Worm (Caenorhabditis elegans) whole organism, L1 larva: ENCODE measurements around the gene mog-5.

Source experiments
- C04F5.9 ChIP-seq: sonication (generic microtip); optimal IDR thresholded peaks from 2 replicates; lab custom pipeline; 2016; ENCODE audit warnings: missing genetic modification characterization, missing compliant biosample characterization
- C16A3.4 ChIP-seq: fragments of 150-350 bp; optimal IDR thresholded peaks from 2 replicates; lab custom pipeline; 2014; ENCODE audit warnings: missing biosample characterization, missing genetic modification characterization
- F16B12.6 ChIP-seq: fragments of 150-350 bp; optimal IDR thresholded peaks from 2 replicates; lab custom pipeline; 2014; ENCODE audit warnings: missing biosample characterization, missing genetic modification characterization
- alr-1 ChIP-seq: fragments of 200-800 bp; sonication (Bioruptor generic); optimal IDR thresholded peaks from 2 replicates; lab custom pipeline; 2018; ENCODE audit warnings: borderline replicate concordance, mild to moderate bottlenecking, missing genetic modification characterization, missing compliant biosample characterization
- ama-1 ChIP-seq: fragments of 150-350 bp; optimal IDR thresholded peaks from 2 replicates; lab custom pipeline; 2014
- blmp-1 ChIP-seq: fragments of 150-350 bp; optimal IDR thresholded peaks from 2 replicates; lab custom pipeline; 2014; ENCODE audit warnings: missing biosample characterization, missing genetic modification characterization
- ceh-88 ChIP-seq: fragments of 200-800 bp; sonication (Bioruptor generic); IDR thresholded peaks from 2 replicates; pipeline ENCODE4 v1.3.6; 2022; ENCODE audit warnings: missing genetic modification characterization, missing compliant biosample characterization
- dsc-1 ChIP-seq: sonication (generic microtip); optimal IDR thresholded peaks from 2 replicates; lab custom pipeline; 2016; ENCODE audit warnings: mild to moderate bottlenecking, missing genetic modification characterization, missing compliant biosample characterization
- efl-1 ChIP-seq, 4 experiments: fragments of 150-350 bp; optimal IDR thresholded peaks in 3 of 4; peaks in 1 of 4; 1 replicate in 1 of 4; 2 replicates in 3 of 4; lab custom pipeline; 2014; ENCODE audit warnings: missing biosample characterization in 2 of 4, missing genetic modification characterization in 2 of 4, missing genetic modification reagents in 2 of 4
- egl-13 ChIP-seq: sonication (generic microtip); optimal IDR thresholded peaks from 2 replicates; lab custom pipeline; 2016; ENCODE audit warnings: missing genotype, missing genetic modification reagents, missing genetic modification characterization, missing compliant biosample characterization
- egl-27 ChIP-seq, 2 experiments: fragments of 150-350 bp in 1 of 2; sonication (generic microtip); optimal IDR thresholded peaks; 3 replicates each; lab custom pipeline; 2017 to 2018; ENCODE audit warnings: missing biosample characterization in 2 of 2, missing genetic modification characterization in 2 of 2, missing genetic modification reagents in 2 of 2
- elt-2 ChIP-seq: sonication (generic microtip); optimal IDR thresholded peaks from 2 replicates; lab custom pipeline; 2016; ENCODE audit warnings: missing genetic modification characterization, mild to moderate bottlenecking, inconsistent platforms, missing compliant biosample characterization, missing genetic modification reagents
- elt-3 ChIP-seq, 6 experiments: fragments of 150-350 bp in 1 of 6; sonication (generic microtip); optimal IDR thresholded peaks; 2 replicates each; lab custom pipeline; 2017 to 2018; ENCODE audit warnings: missing biosample characterization in 6 of 6, missing genetic modification characterization in 6 of 6, inconsistent platforms in 1 of 6
- ets-5 ChIP-seq: fragments of 200-800 bp; sonication (Bioruptor generic); IDR thresholded peaks from 2 replicates; pipeline ENCODE4 v1.3.6; 2022; ENCODE audit warnings: missing genetic modification characterization, missing compliant biosample characterization
- fkh-10 ChIP-seq: sonication (generic microtip); optimal IDR thresholded peaks from 2 replicates; lab custom pipeline; 2017; ENCODE audit warnings: missing biosample characterization, missing genetic modification reagents, missing genetic modification characterization
- fkh-4 ChIP-seq: sonication (generic microtip); optimal IDR thresholded peaks from 2 replicates; lab custom pipeline; 2016; ENCODE audit warnings: missing compliant biosample characterization, missing genetic modification characterization, borderline replicate concordance
- fos-1 ChIP-seq: fragments of 150-350 bp; optimal IDR thresholded peaks from 2 replicates; lab custom pipeline; 2014; ENCODE audit warnings: missing biosample characterization, missing genetic modification characterization
- hlh-4 ChIP-seq: sonication (generic microtip); optimal IDR thresholded peaks from 2 replicates; lab custom pipeline; 2016; ENCODE audit warnings: mild to moderate bottlenecking, missing genetic modification characterization, missing compliant biosample characterization
- irx-1 ChIP-seq: sonication (generic microtip); optimal IDR thresholded peaks from 2 replicates; lab custom pipeline; 2016; ENCODE audit warnings: missing genetic modification characterization, missing compliant biosample characterization
- lin-13 ChIP-seq: fragments of 150-350 bp; optimal IDR thresholded peaks from 2 replicates; lab custom pipeline; 2014; ENCODE audit warnings: missing biosample characterization, missing genetic modification reagents, missing genetic modification characterization
- lin-14 ChIP-seq: fragments of 200-800 bp; sonication (Bioruptor generic); optimal IDR thresholded peaks from 2 replicates; lab custom pipeline; 2018; ENCODE audit warnings: mild to moderate bottlenecking, missing genetic modification characterization, moderate library complexity, missing compliant biosample characterization
- lin-39 ChIP-seq: fragments of 150-350 bp; optimal IDR thresholded peaks from 2 replicates; lab custom pipeline; 2014; ENCODE audit warnings: missing biosample characterization, missing genetic modification reagents, missing genetic modification characterization
- lir-3 ChIP-seq: sonication (generic microtip); optimal IDR thresholded peaks from 2 replicates; lab custom pipeline; 2016; ENCODE audit warnings: mild to moderate bottlenecking, missing genetic modification characterization, moderate library complexity, missing compliant biosample characterization; ENCODE audit not compliant: poor library complexity
- lsy-2 ChIP-seq, 2 experiments: fragments of 150-350 bp; optimal IDR thresholded peaks; 2 replicates each; lab custom pipeline; 2014; ENCODE audit warnings: missing biosample characterization in 2 of 2, missing genetic modification characterization in 2 of 2
- mab-9 ChIP-seq: fragments of 200-800 bp; sonication (Bioruptor generic); IDR thresholded peaks from 2 replicates; pipeline ENCODE4 v1.3.6; 2022; ENCODE audit warnings: missing genetic modification reagents, missing genetic modification characterization, missing compliant biosample characterization
- mdl-1 ChIP-seq, 2 experiments: fragments of 150-350 bp; optimal IDR thresholded peaks; 2 replicates each; lab custom pipeline; 2014 to 2017; ENCODE audit warnings: missing biosample characterization in 2 of 2, missing genetic modification characterization in 2 of 2, inconsistent platforms in 1 of 2
- mef-2 ChIP-seq: fragments of 150-350 bp; optimal IDR thresholded peaks from 2 replicates; lab custom pipeline; 2014; ENCODE audit warnings: missing biosample characterization, missing genetic modification characterization
- mep-1 ChIP-seq: fragments of 150-350 bp; optimal IDR thresholded peaks from 2 replicates; lab custom pipeline; 2014; ENCODE audit warnings: missing biosample characterization, missing genetic modification characterization
- nhr-12 ChIP-seq: sonication (generic microtip); optimal IDR thresholded peaks from 2 replicates; lab custom pipeline; 2017; ENCODE audit warnings: missing biosample characterization, missing genetic modification characterization
- nhr-19 ChIP-seq: fragments of 200-800 bp; sonication (Bioruptor generic); conservative IDR thresholded peaks from 2 replicates; pipeline ENCODE4 v1.3.6; 2022; ENCODE audit warnings: missing genetic modification characterization, missing compliant biosample characterization
- nhr-20 ChIP-seq: sonication (generic microtip); optimal IDR thresholded peaks from 2 replicates; lab custom pipeline; 2016; ENCODE audit warnings: mild to moderate bottlenecking, missing genetic modification characterization, missing compliant biosample characterization
- nhr-47 ChIP-seq: sonication (generic microtip); optimal IDR thresholded peaks from 2 replicates; lab custom pipeline; 2016; ENCODE audit warnings: mild to moderate bottlenecking, missing genetic modification characterization, moderate library complexity, missing compliant biosample characterization
- nhr-77 ChIP-seq: fragments of 150-350 bp; optimal IDR thresholded peaks from 2 replicates; lab custom pipeline; 2014; ENCODE audit warnings: missing biosample characterization, missing genetic modification characterization
- nhr-84 ChIP-seq: sonication (generic microtip); optimal IDR thresholded peaks from 2 replicates; lab custom pipeline; 2017; ENCODE audit warnings: missing biosample characterization, missing genetic modification characterization
- nhr-85 ChIP-seq: sonication (generic microtip); peaks from one replicate; lab custom pipeline; 2016; ENCODE audit warnings: missing genetic modification characterization, inconsistent platforms, missing compliant biosample characterization
- nhr-90 ChIP-seq: sonication (generic microtip); optimal IDR thresholded peaks from 2 replicates; lab custom pipeline; 2016; ENCODE audit warnings: mild to moderate bottlenecking, missing genetic modification characterization, missing compliant biosample characterization; ENCODE audit not compliant: poor library complexity
- pax-3 ChIP-seq: fragments of 200-800 bp; sonication (Bioruptor generic); optimal IDR thresholded peaks from 2 replicates; lab custom pipeline; 2018; ENCODE audit warnings: mild to moderate bottlenecking, missing genetic modification characterization, moderate library complexity, missing compliant biosample characterization
- rnt-1 ChIP-seq: sonication (generic microtip); optimal IDR thresholded peaks from 2 replicates; lab custom pipeline; 2016; ENCODE audit warnings: mild to moderate bottlenecking, missing genetic modification characterization, moderate library complexity, missing compliant biosample characterization
- skn-1 ChIP-seq: fragments of 150-350 bp; optimal IDR thresholded peaks from 2 replicates; lab custom pipeline; 2014; ENCODE audit warnings: missing biosample characterization, missing genetic modification characterization
- snpc-4 ChIP-seq: fragments of 150-350 bp; optimal IDR thresholded peaks from 2 replicates; lab custom pipeline; 2014; ENCODE audit warnings: missing biosample characterization, missing genetic modification characterization
- swsn-7 ChIP-seq: sonication (generic microtip); optimal IDR thresholded peaks from 2 replicates; lab custom pipeline; 2016; ENCODE audit warnings: missing genetic modification characterization, missing compliant biosample characterization
- tlp-1 ChIP-seq: fragments of 150-350 bp; optimal IDR thresholded peaks from 2 replicates; lab custom pipeline; 2014; ENCODE audit warnings: missing biosample characterization, missing genetic modification characterization
- unc-130 ChIP-seq: fragments of 150-350 bp; optimal IDR thresholded peaks from 2 replicates; lab custom pipeline; 2017; ENCODE audit warnings: missing biosample characterization, missing genetic modification characterization, inconsistent platforms
- unc-98 ChIP-seq: fragments of 200-800 bp; sonication (Bioruptor generic); IDR thresholded peaks from 2 replicates; pipeline ENCODE4 v1.3.6; 2022; ENCODE audit warnings: missing genetic modification characterization, missing compliant biosample characterization
- vab-15 ChIP-seq: sonication (generic microtip); optimal IDR thresholded peaks from 2 replicates; lab custom pipeline; 2017; ENCODE audit warnings: missing genotype, mild to moderate bottlenecking, missing genetic modification characterization, missing compliant biosample characterization
- ztf-11 ChIP-seq, 2 experiments: sonication (generic microtip); optimal IDR thresholded peaks; 2 replicates each; lab custom pipeline; 2016 to 2017; ENCODE audit warnings: missing genetic modification characterization in 2 of 2, missing biosample characterization in 1 of 2, missing compliant biosample characterization in 1 of 2

Gene mog-5

DNA sequence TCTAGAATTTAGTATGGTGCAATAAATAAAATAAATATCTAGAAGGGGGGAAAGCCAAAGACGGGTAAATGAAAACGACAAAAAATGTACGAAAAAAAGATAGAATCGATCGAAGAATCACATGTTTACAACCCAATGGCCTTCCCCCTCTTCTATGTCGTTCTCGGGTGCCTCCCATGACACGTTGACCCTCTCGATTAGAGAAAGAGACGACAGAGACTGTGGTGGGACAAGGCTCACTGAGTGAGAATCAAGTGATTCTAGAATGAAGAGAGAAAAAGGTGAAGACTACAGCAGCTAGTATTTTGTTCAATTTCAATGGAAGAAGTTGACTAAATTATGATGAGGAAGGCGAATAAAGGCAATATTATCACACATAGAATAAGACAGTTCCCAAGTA lies 26.7 kb downstream of the mog-5 start (continued):
- TF ChIP-seq vab-15 = no peak
- peak; percentile 21; the same call in 1 of the 2 replicates for TF ChIP-seq nhr-19 (GFP tag; lab: Robert Waterston, UW)
- peak; percentile 17 for TF ChIP-seq nhr-90 (tag; lab: Kevin White, UChicago)
- peak; percentile 71 for TF ChIP-seq rnt-1
- TF ChIP-seq efl-1 (optimal IDR thresholded peaks at IDR 0.05; lab: Kevin White, UChicago) = peak; percentile 45 to 55
- peak; percentile 45 to 89 for TF ChIP-seq efl-1 (GFP tag; optimal IDR thresholded peaks at IDR 0.05 in 1 of 2; lab: Kevin White, UChicago)
- TF ChIP-seq mef-2 (tag; lab: Kevin White, UChicago) = no peak
- peak; percentile 6 for TF ChIP-seq snpc-4
- TF ChIP-seq skn-1 (tag; lab: Kevin White, UChicago) = peak; percentile 17
- TF ChIP-seq nhr-47 (tag; lab: Kevin White, UChicago) = peak; percentile 45
- TF ChIP-seq swsn-7 (tag; lab: Kevin White, UChicago) = peak; percentile 48
- TF ChIP-seq F16B12.6 (tag; lab: Kevin White, UChicago) = peak; percentile 34
- TF ChIP-seq mep-1 = peak; percentile 70
- TF ChIP-seq C16A3.4 (tag; lab: Kevin White, UChicago) = peak; percentile 55
- peak; percentile 79 for TF ChIP-seq nhr-85 (tag; lab: Kevin White, UChicago)
- peak; percentile 60 for TF ChIP-seq nhr-20 (tag; lab: Kevin White, UChicago)
- TF ChIP-seq elt-3 (tag; optimal IDR thresholded peaks at IDR 0.05; lab: Kevin White, UChicago) = peak in 1 of 6 experiments; percentile 74
- no peak for TF ChIP-seq unc-98 (GFP tag; lab: Robert Waterston, UW)
- peak in 1 of 2 experiments; percentile 62 for TF ChIP-seq mdl-1 (tag; optimal IDR thresholded peaks at IDR 0.05; lab: Kevin White, UChicago)
- TF ChIP-seq elt-2 (tag; lab: Kevin White, UChicago) = peak; percentile 59
- TF ChIP-seq lsy-2 (tag; optimal IDR thresholded peaks at IDR 0.05; lab: Kevin White, UChicago) = peak; percentile 56 to 73

DNA sequence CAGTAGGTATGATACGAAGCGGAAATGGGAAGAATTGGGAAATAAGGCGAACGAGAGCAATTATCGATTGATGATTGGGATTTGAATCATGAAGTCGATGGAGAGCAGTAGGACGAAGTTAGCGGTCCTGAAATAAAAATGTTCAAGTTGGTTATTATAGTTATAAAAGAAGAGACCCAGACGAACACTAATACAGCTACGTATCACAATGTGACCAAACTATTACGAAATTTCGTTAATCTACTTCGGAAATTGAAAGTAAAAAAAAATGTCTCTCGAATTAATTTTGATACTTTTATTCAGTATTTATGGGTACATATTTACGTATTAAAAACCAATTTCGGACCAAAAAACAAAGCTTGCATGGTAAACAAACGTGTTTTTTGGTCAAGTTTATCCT lies 27.1 kb downstream of the mog-5 start:
- TF ChIP-seq nhr-85 (tag; lab: Kevin White, UChicago) (peak; percentile 12), vab-15 (no peak), lir-3 (no peak), skn-1 (tag; lab: Kevin White, UChicago) (no peak), fkh-4 (tag; lab: Kevin White, UChicago) (no peak), fkh-10 (GFP tag; lab: Kevin White, UChicago) (no peak), nhr-47 (tag; lab: Kevin White, UChicago) (no peak)

DNA sequence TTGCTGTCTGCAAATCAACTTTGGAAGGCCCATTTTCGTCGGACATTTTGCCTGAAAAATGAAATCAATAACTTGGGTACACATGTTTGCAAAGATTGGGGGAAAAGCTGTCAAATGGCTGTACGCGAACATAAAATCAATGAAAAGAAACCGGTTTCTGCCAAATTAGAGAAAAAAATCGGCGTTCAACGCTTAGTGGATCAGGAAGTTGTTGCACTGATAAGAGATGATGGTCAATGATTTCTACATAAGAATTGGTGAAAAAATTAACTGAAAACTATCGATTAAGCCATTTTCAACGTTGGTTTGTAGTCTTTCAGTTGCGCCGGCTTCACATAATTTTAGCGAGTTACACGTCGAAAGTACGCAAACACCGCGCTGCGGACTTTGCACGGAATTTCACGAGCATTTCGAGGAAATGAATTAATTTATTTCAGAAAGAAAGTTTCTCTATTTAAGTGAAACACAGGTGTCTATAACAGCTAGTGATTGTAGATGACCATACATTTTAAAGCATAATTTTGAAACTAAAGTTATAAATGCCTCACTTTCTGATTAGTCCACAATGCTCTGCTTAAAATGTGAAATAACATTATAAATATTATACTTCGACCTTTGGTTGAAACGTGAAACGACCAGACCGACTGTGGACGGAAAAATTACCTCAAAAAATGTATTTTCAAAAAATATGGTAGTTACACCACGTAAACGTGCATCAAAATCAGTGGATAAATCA lies 30.4 kb downstream of the mog-5 start, which contains the start of the genes F07F6.4 and F07F6.2:
Gene F07F6.4 (minus strand): TSS at position 51 of the 736 bp plus-strand sequence.
Gene F07F6.2 (plus strand): TSS at position 686 of the 736 bp plus-strand sequence.
- no peak for TF ChIP-seq mdl-1 (tag; optimal IDR thresholded peaks at IDR 0.05; lab: Kevin White, UChicago)
- peak; percentile 40 to 55 for TF ChIP-seq efl-1 (optimal IDR thresholded peaks at IDR 0.05; lab: Kevin White, UChicago)
- peak; percentile 56 to 89 for TF ChIP-seq efl-1 (GFP tag; optimal IDR thresholded peaks at IDR 0.05 in 1 of 2; lab: Kevin White, UChicago)
- TF ChIP-seq egl-27 (tag; optimal IDR thresholded peaks at IDR 0.05; lab: Kevin White, UChicago) = no peak
- TF ChIP-seq nhr-85 (tag; lab: Kevin White, UChicago) = no peak
- peak; percentile 34 for TF ChIP-seq blmp-1
- no peak for TF ChIP-seq nhr-84
- no peak for TF ChIP-seq dsc-1 (tag; lab: Kevin White, UChicago)
- TF ChIP-seq ceh-88 (GFP tag; lab: Robert Waterston, UW) = no peak
- no peak for TF ChIP-seq snpc-4
- TF ChIP-seq lin-39 = no peak
- TF ChIP-seq pax-3 (tag; lab: Kevin White, UChicago) = no peak
- TF ChIP-seq nhr-12 (tag; lab: Kevin White, UChicago) = no peak
- TF ChIP-seq fos-1 (tag; lab: Kevin White, UChicago) = no peak
- TF ChIP-seq ets-5 (GFP tag; lab: Robert Waterston, UW) = no peak
- no peak for TF ChIP-seq hlh-4 (tag; lab: Kevin White, UChicago)
- no peak for TF ChIP-seq alr-1 (tag; lab: Kevin White, UChicago)
- TF ChIP-seq lin-14 = no peak
- TF ChIP-seq unc-130 (tag; lab: Kevin White, UChicago) = peak; percentile 53
- TF ChIP-seq nhr-20 (tag; lab: Kevin White, UChicago) = no peak
- TF ChIP-seq mep-1 = no peak
- TF ChIP-seq mab-9 = no peak
- TF ChIP-seq irx-1 = no peak
- no peak for TF ChIP-seq C04F5.9 (tag; lab: Kevin White, UChicago)
- TF ChIP-seq nhr-77 (tag; lab: Kevin White, UChicago) = no peak
- no peak for TF ChIP-seq egl-13 (tag; lab: Kevin White, UChicago)
- TF ChIP-seq lin-13 (GFP tag; lab: Kevin White, UChicago) = no peak
- no peak for TF ChIP-seq tlp-1 (tag; lab: Kevin White, UChicago)
- TF ChIP-seq lsy-2 (tag; optimal IDR thresholded peaks at IDR 0.05; lab: Kevin White, UChicago) = peak in 1 of 2 experiments; percentile 15
- TF ChIP-seq ztf-11 (tag; optimal IDR thresholded peaks at IDR 0.05; lab: Kevin White, UChicago) = no peak
- no peak for TF ChIP-seq ama-1 (lab: Kevin White, UChicago)
- no peak for TF ChIP-seq unc-98 (GFP tag; lab: Robert Waterston, UW)
